Fruit fly (Drosophila melanogaster) whole organism, wandering third instar larva: ENCODE measurements around the gene snsl.

Experiments used
- CG32264 ChIP-seq: fragments of 200-800 bp; sonication (Bioruptor generic); optimal IDR thresholded peaks from 2 replicates; lab custom pipeline; 2016; ENCODE audit warnings: missing biosample characterization, missing genetic modification characterization
- CrebA ChIP-seq: fragments of 200-800 bp; sonication (Bioruptor generic); optimal IDR thresholded peaks from 2 replicates; lab custom pipeline; 2016; ENCODE audit warnings: missing biosample characterization, mild to moderate bottlenecking, missing genetic modification characterization, borderline replicate concordance
- Dfd ChIP-seq: fragments of >200 bp; optimal IDR thresholded peaks from 2 replicates; lab custom pipeline; 2017; ENCODE audit warnings: missing biosample characterization, missing genetic modification characterization
- Dif ChIP-seq: fragments of 200-275, 200-300 bp; sonication (Bioruptor generic); optimal IDR thresholded peaks from 2 replicates; lab custom pipeline; 2018; ENCODE audit warnings: missing biosample characterization, missing genetic modification characterization; ENCODE audit not compliant: partially characterized antibody
- HLH106 ChIP-seq: fragments of 200-800 bp; optimal IDR thresholded peaks from 3 replicates; lab custom pipeline; 2019; ENCODE audit warnings: missing biosample characterization, mild to moderate bottlenecking, missing genetic modification characterization, moderate library complexity
- Hnf4 ChIP-seq: fragments of 200-800 bp; sonication (Bioruptor generic); optimal IDR thresholded peaks from 2 replicates; lab custom pipeline; 2016; ENCODE audit warnings: missing biosample characterization, mild to moderate bottlenecking, missing genetic modification characterization
- Hr83 ChIP-seq: fragments of 200-300 bp; sonication (Bioruptor generic); optimal IDR thresholded peaks from 2 replicates; lab custom pipeline; 2016; ENCODE audit warnings: missing biosample characterization, mild to moderate bottlenecking, missing genetic modification characterization, moderate library complexity; ENCODE audit not compliant: poor library complexity, severe bottlenecking
- Jra ChIP-seq: sonication (Bioruptor generic); optimal IDR thresholded peaks from 2 replicates; lab custom pipeline; 2016; ENCODE audit warnings: missing biosample characterization, missing genetic modification characterization
- Mio ChIP-seq: sonication (Bioruptor generic); optimal IDR thresholded peaks from 2 replicates; lab custom pipeline; 2016; ENCODE audit warnings: missing biosample characterization, missing genetic modification characterization
- Myc ChIP-seq: fragments of >200 bp; optimal IDR thresholded peaks from 2 replicates; lab custom pipeline; 2017
- N ChIP-seq: fragments of >200 bp; optimal IDR thresholded peaks from 2 replicates; lab custom pipeline; 2018; ENCODE audit warnings: missing biosample characterization, missing external identifiers, missing genetic modification characterization
- OdsH ChIP-seq: fragments of 200-800 bp; sonication (Bioruptor generic); optimal IDR thresholded peaks from 2 replicates; lab custom pipeline; 2016; ENCODE audit warnings: missing biosample characterization, mild to moderate bottlenecking, missing genetic modification characterization
- Rel ChIP-seq, 2 experiments: fragments of 200-800 bp; sonication (Bioruptor generic) in 1 of 2; optimal IDR thresholded peaks; 2 replicates in 1 of 2; 3 replicates in 1 of 2; lab custom pipeline; 2016 to 2019; ENCODE audit warnings: mild to moderate bottlenecking in 2 of 2, missing biosample characterization in 2 of 2, missing genetic modification characterization in 2 of 2, moderate library complexity in 1 of 2
- Sp1 ChIP-seq: fragments of 200-800 bp; sonication (Bioruptor generic); optimal IDR thresholded peaks from 3 replicates; lab custom pipeline; 2019; ENCODE audit warnings: missing biosample characterization, mild to moderate bottlenecking, missing genetic modification characterization, moderate library complexity
- dmrt93B ChIP-seq: fragments of 200-800 bp; sonication (Bioruptor generic); optimal IDR thresholded peaks from 2 replicates; lab custom pipeline; 2018; ENCODE audit warnings: missing biosample characterization, mild to moderate bottlenecking, missing genetic modification characterization
- ey ChIP-seq: fragments of 200-800 bp; sonication (Bioruptor generic); optimal IDR thresholded peaks from 2 replicates; lab custom pipeline; 2016; ENCODE audit warnings: missing biosample characterization, missing genetic modification characterization
- foxo ChIP-seq, 2 experiments: fragments of 200-800 bp; sonication (Bioruptor generic); optimal IDR thresholded peaks; 2 replicates in 1 of 2; 3 replicates in 1 of 2; lab custom pipeline; 2016 to 2017; ENCODE audit warnings: missing biosample characterization in 2 of 2, missing genetic modification characterization in 2 of 2
- h ChIP-seq: fragments of 200-800 bp; sonication (Bioruptor generic); optimal IDR thresholded peaks from 3 replicates; lab custom pipeline; 2016; ENCODE audit warnings: missing biosample characterization, mild to moderate bottlenecking, missing genetic modification characterization
- jim ChIP-seq: fragments of 175-275, 200-325 bp; sonication (Bioruptor generic); optimal IDR thresholded peaks from 2 replicates; lab custom pipeline; 2016; ENCODE audit warnings: missing biosample characterization, mild to moderate bottlenecking, missing genetic modification characterization
- pan ChIP-seq: fragments of >200 bp; optimal IDR thresholded peaks from 2 replicates; lab custom pipeline; 2017
- psq ChIP-seq: fragments of 200-800 bp; sonication (Bioruptor generic); optimal IDR thresholded peaks from 3 replicates; lab custom pipeline; 2017; ENCODE audit warnings: missing biosample characterization, mild to moderate bottlenecking, missing genetic modification characterization, moderate library complexity
- rgr ChIP-seq: fragments of 200-800 bp; sonication (Bioruptor generic); optimal IDR thresholded peaks from 3 replicates; lab custom pipeline; 2016; ENCODE audit warnings: missing biosample characterization, mild to moderate bottlenecking, missing genetic modification characterization
- sv ChIP-seq: fragments of 200-800 bp; sonication (Bioruptor generic); optimal IDR thresholded peaks from 3 replicates; lab custom pipeline; 2016; ENCODE audit warnings: missing biosample characterization, missing genetic modification characterization
- tai ChIP-seq: sonication (Bioruptor generic); optimal IDR thresholded peaks from 2 replicates; lab custom pipeline; 2016; ENCODE audit warnings: missing biosample characterization, missing genetic modification characterization
- usp ChIP-seq: fragments of >200 bp; optimal IDR thresholded peaks from 2 replicates; lab custom pipeline; 2017; ENCODE audit warnings: missing biosample characterization, missing genetic modification characterization

The snsl gene

dm6 chr2L:4882131-4883022 lies 24.2 kb downstream of the snsl start:
- TF ChIP-seq Hnf4 (no peak), Rel (GFP tag; optimal IDR thresholded peaks at IDR 0.05; lab: Kevin White, UChicago) (no peak), Rel (tag; optimal IDR thresholded peaks at IDR 0.05; lab: Kevin White, UChicago) (peak; percentile 49), dmrt93B (no peak), psq (peak; percentile 75), Dfd (GFP tag; lab: Kevin White, UChicago) (peak; percentile 91)

- TF ChIP-seq dmrt93B, result no peak
- TF ChIP-seq jim (GFP tag; lab: Kevin White, UChicago), result no peak
- no peak for TF ChIP-seq Sp1 (GFP tag; lab: Kevin White, UChicago)
- TF ChIP-seq tai (GFP tag; lab: Kevin White, UChicago), result no peak
- no peak for TF ChIP-seq usp (GFP tag; lab: Kevin White, UChicago)
- no peak for TF ChIP-seq ey (GFP tag; lab: Kevin White, UChicago)
Observed at dm6 chr2L:4868383-4868782, 38.2 kb downstream of the snsl start.

DNA sequence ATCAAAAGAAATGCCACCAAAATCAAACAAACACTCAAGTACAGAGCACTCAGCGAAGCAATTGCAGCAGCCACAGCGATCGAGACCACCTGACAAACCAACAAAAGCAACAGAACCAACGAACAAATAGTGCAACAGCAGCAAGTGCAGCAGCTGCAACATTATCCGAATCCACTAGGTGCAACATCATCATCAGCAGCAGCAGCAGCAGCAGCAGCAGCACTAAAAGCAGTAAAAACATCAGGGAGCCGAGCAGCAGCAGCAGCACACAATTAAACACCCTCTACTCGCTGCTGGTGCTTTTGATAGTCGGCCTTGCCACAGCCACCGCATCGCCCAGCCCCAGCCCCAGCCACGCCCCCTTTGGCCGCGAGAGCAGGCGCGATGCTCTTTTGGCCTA lies 41.2 kb downstream of the snsl start:
- peak; percentile 85 for TF ChIP-seq Dfd (GFP tag; lab: Kevin White, UChicago)
- no peak for TF ChIP-seq sv (GFP tag; lab: Kevin White, UChicago)

- TF ChIP-seq Mio, result no peak
- peak in 1 of 2 experiments; percentile 10 for TF ChIP-seq foxo (GFP tag; optimal IDR thresholded peaks at IDR 0.05; lab: Kevin White, UChicago)
- TF ChIP-seq HLH106 (tag; lab: Kevin White, UChicago), result peak; percentile 18
Observed at dm6 chr2L:4861503-4861902, 45.1 kb downstream of the snsl start.

DNA sequence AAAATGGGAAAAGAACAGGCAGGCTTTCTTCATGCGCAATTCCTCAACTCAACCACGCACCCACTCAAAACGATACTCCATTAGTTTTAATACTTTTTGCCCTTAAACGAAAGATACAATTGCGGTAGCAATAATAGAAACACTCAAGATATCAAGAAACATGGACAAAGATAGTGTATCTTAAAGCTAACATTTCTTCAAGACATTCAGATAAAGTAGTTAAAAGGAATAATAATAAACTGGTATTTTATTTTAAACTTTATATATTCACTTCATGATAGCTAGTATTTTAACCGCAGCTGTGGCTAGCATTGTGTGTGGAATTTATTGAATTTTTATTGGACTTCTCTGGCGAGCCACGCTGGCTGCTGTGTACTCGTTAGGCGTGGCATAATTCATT lies 50.4 kb downstream of the snsl start:
- TF ChIP-seq OdsH, result peak; percentile 16
- TF ChIP-seq HLH106 (tag; lab: Kevin White, UChicago), result peak; percentile 8
- peak in 1 of 2 experiments; percentile 39 for TF ChIP-seq foxo (GFP tag; optimal IDR thresholded peaks at IDR 0.05; lab: Kevin White, UChicago)
- peak; percentile 3 for TF ChIP-seq rgr
- TF ChIP-seq dmrt93B, result no peak
- peak; percentile 13 for TF ChIP-seq sv (GFP tag; lab: Kevin White, UChicago)
- no peak for TF ChIP-seq CG32264 (GFP tag; lab: Kevin White, UChicago)

DNA sequence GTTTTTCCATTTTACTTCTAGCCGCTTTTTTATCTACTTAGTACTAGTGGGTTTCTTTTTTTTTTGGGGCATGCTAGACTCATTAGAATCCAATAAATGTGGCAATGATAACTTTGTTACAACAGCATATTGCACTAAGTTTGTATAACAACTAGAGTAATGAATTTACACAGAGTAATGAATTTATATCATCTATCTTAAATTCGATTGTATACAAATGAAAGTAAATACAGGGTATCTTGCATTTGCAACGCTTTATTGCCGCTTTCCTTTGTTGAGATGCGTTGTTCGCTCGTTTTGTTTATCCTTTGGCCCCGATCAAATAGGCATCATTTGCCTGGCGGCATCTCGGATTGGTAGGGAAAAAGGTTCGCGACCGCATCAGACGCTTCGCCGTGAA lies 51.7 kb downstream of the snsl start:
- TF ChIP-seq Hr83 (GFP tag; lab: Kevin White, UChicago) (no peak), CrebA (GFP tag; lab: Kevin White, UChicago) (no peak), Jra (GFP tag; lab: Kevin White, UChicago) (no peak), Hnf4 (no peak), sv (GFP tag; lab: Kevin White, UChicago) (no peak), h (GFP tag; lab: Kevin White, UChicago) (no peak), OdsH (no peak), Dif (no peak), jim (GFP tag; lab: Kevin White, UChicago) (no peak), Dfd (GFP tag; lab: Kevin White, UChicago) (no peak), pan (lab: Kevin White, UChicago) (no peak), rgr (no peak), Mio (no peak), psq (no peak), dmrt93B (no peak), tai (GFP tag; lab: Kevin White, UChicago) (no peak), N (GFP tag; lab: Kevin White, UChicago) (no peak), Rel (GFP tag; optimal IDR thresholded peaks at IDR 0.05; lab: Kevin White, UChicago) (no peak), Rel (tag; optimal IDR thresholded peaks at IDR 0.05; lab: Kevin White, UChicago) (no peak), Myc (lab: Kevin White, UChicago) (no peak), foxo (GFP tag; optimal IDR thresholded peaks at IDR 0.05; lab: Kevin White, UChicago) (no peak)
